Fruit fly (Drosophila melanogaster): ENCODE data around the gene CG12379.
A peak's percentile ranks its signal among the peaks of the same experiment; 100 is the strongest.

The CG12379 gene

dm6 chrX:15733995-15734394, at the start of gene CG12379, which contains the start of gene MagR:
Gene CG12379, minus strand, starts transcription at chrX:15733996.
Gene MagR, plus strand, starts transcription at chrX:15734270.
- TF ChIP-seq CG10348 (GFP tag; IDR thresholded peaks at IDR 0.05) (no peak), Snoo (tag; optimal IDR thresholded peaks at IDR 0.05) (peak; percentile 0), Ets98B (GFP tag; IDR thresholded peaks at IDR 0.05) (no peak), CG4496 (GFP tag; IDR thresholded peaks at IDR 0.05) (peak; percentile 6; the same call in 1 of the 3 replicates), EcR (GFP tag; optimal IDR thresholded peaks at IDR 0.05) (no peak), CG15710 (tag; optimal IDR thresholded peaks at IDR 0.05) (peak; percentile 54), CG8301 (tag; optimal IDR thresholded peaks at IDR 0.05) (peak; percentile 21), CG17806 (tag; optimal IDR thresholded peaks at IDR 0.05) (peak; percentile 0), Pif1A (GFP tag; optimal IDR thresholded peaks at IDR 0.05) (no peak), CG9948 (tag; optimal IDR thresholded peaks at IDR 0.05) (peak; percentile 28), CG34367 (tag; optimal IDR thresholded peaks at IDR 0.05) (no peak), CG8159 (tag; optimal IDR thresholded peaks at IDR 0.05) (peak; percentile 40), rn (GFP tag; IDR thresholded peaks at IDR 0.05) (no peak)

dm6 chrX:15778846-15779245, 45.0 kb upstream of the CG12379 start, which contains the start of gene CG43673:
Gene CG43673, plus strand, starts transcription at chrX:15779146.
- TF ChIP-seq CG9948 (tag; optimal IDR thresholded peaks at IDR 0.05) (no peak), gl (tag; optimal IDR thresholded peaks at IDR 0.05) (no peak), rn (GFP tag; IDR thresholded peaks at IDR 0.05) (no peak), CG15710 (tag; optimal IDR thresholded peaks at IDR 0.05) (no peak), CG13204 (GFP tag; optimal IDR thresholded peaks at IDR 0.05) (no peak), CG4496 (GFP tag; IDR thresholded peaks at IDR 0.05) (no peak)

- TF ChIP-seq CG9948 (tag; optimal IDR thresholded peaks at IDR 0.05) = no peak
- TF ChIP-seq CG15710 (tag; optimal IDR thresholded peaks at IDR 0.05) = no peak
- TF ChIP-seq CG10348 (GFP tag; IDR thresholded peaks at IDR 0.05) = no peak
- no peak for TF ChIP-seq CG12605 (GFP tag; IDR thresholded peaks at IDR 0.05)
- no peak for TF ChIP-seq Snoo (tag; optimal IDR thresholded peaks at IDR 0.05)
- TF ChIP-seq Ets98B (GFP tag; IDR thresholded peaks at IDR 0.05) = no peak
- no peak for TF ChIP-seq CG32121 (GFP tag; IDR thresholded peaks at IDR 0.05)
- no peak for TF ChIP-seq CG14655 (GFP tag; optimal IDR thresholded peaks at IDR 0.05)
- no peak for TF ChIP-seq CG4496 (GFP tag; IDR thresholded peaks at IDR 0.05)
- no peak for TF ChIP-seq rn (GFP tag; IDR thresholded peaks at IDR 0.05)
- TF ChIP-seq Pif1B (GFP tag; optimal IDR thresholded peaks at IDR 0.05) = no peak
- no peak for TF ChIP-seq EcR (GFP tag; optimal IDR thresholded peaks at IDR 0.05)
Measured at dm6 chrX:15772663-15773062, 38.9 kb upstream of the CG12379 start, which contains the start of gene CG43672. Gene CG43672, plus strand, starts transcription at chrX:15772963.

dm6 chrX:15769457-15769856, 35.7 kb upstream of the CG12379 start, which contains the start of gene CG33172:
Gene CG33172, plus strand, starts transcription at chrX:15769664.
- TF ChIP-seq CG12605 (GFP tag; IDR thresholded peaks at IDR 0.05) (no peak), CG15710 (tag; optimal IDR thresholded peaks at IDR 0.05) (no peak), CG13204 (GFP tag; optimal IDR thresholded peaks at IDR 0.05) (no peak), Pif1B (GFP tag; optimal IDR thresholded peaks at IDR 0.05) (no peak), CG4496 (GFP tag; IDR thresholded peaks at IDR 0.05) (no peak), Snoo (tag; optimal IDR thresholded peaks at IDR 0.05) (no peak), CG8159 (tag; optimal IDR thresholded peaks at IDR 0.05) (no peak), CG17806 (tag; optimal IDR thresholded peaks at IDR 0.05) (no peak), CG10348 (GFP tag; IDR thresholded peaks at IDR 0.05) (no peak), Ets98B (GFP tag; IDR thresholded peaks at IDR 0.05) (no peak), rn (GFP tag; IDR thresholded peaks at IDR 0.05) (no peak)

dm6 chrX:15766395-15766866, 32.6 kb upstream of the CG12379 start, which contains the start of gene CG8952:
Gene CG8952, minus strand, starts transcription at chrX:15766445.
- TF ChIP-seq CG12605 (GFP tag; IDR thresholded peaks at IDR 0.05) (no peak), fd96Ca (GFP tag; IDR thresholded peaks at IDR 0.05) (no peak), gl (tag; optimal IDR thresholded peaks at IDR 0.05) (no peak), D1 (tag; optimal IDR thresholded peaks at IDR 0.05) (no peak), CG15710 (tag; optimal IDR thresholded peaks at IDR 0.05) (no peak), CG4496 (GFP tag; IDR thresholded peaks at IDR 0.05) (no peak), CG34367 (tag; optimal IDR thresholded peaks at IDR 0.05) (no peak), rn (GFP tag; IDR thresholded peaks at IDR 0.05) (no peak), CG8159 (tag; optimal IDR thresholded peaks at IDR 0.05) (no peak), EcR (GFP tag; optimal IDR thresholded peaks at IDR 0.05) (no peak), CG8301 (tag; optimal IDR thresholded peaks at IDR 0.05) (no peak)

- TF ChIP-seq EcR (GFP tag; optimal IDR thresholded peaks at IDR 0.05) = no peak
- no peak for TF ChIP-seq D1 (tag; optimal IDR thresholded peaks at IDR 0.05)
- no peak for TF ChIP-seq CG10348 (GFP tag; IDR thresholded peaks at IDR 0.05)
- TF ChIP-seq Pif1A (GFP tag; optimal IDR thresholded peaks at IDR 0.05) = no peak
- no peak for TF ChIP-seq CG32121 (GFP tag; IDR thresholded peaks at IDR 0.05)
- TF ChIP-seq gl (tag; optimal IDR thresholded peaks at IDR 0.05) = no peak
- TF ChIP-seq CG14655 (GFP tag; optimal IDR thresholded peaks at IDR 0.05) = no peak
- no peak for TF ChIP-seq fd96Ca (GFP tag; IDR thresholded peaks at IDR 0.05)
- TF ChIP-seq CG34367 (tag; optimal IDR thresholded peaks at IDR 0.05) = no peak
- no peak for TF ChIP-seq CG15710 (tag; optimal IDR thresholded peaks at IDR 0.05)
- no peak for TF ChIP-seq CG8159 (tag; optimal IDR thresholded peaks at IDR 0.05)
- TF ChIP-seq CG13204 (GFP tag; optimal IDR thresholded peaks at IDR 0.05) = no peak
- no peak for TF ChIP-seq rn (GFP tag; IDR thresholded peaks at IDR 0.05)
- TF ChIP-seq Pif1B (GFP tag; optimal IDR thresholded peaks at IDR 0.05) = no peak
Measured at dm6 chrX:15762723-15763122, 28.9 kb upstream of the CG12379 start, which contains the start of gene Polr3A. Gene Polr3A, plus strand, starts transcription at chrX:15762956.

dm6 chrX:15761298-15761640, 27.5 kb upstream of the CG12379 start:
- TF ChIP-seq Pif1A (GFP tag; optimal IDR thresholded peaks at IDR 0.05) (no peak), Snoo (tag; optimal IDR thresholded peaks at IDR 0.05) (no peak)
